Worm (Caenorhabditis elegans) whole organism, early embryonic: ENCODE data around the gene fmo-3.
A peak's percentile ranks its signal among the peaks of the same experiment; 100 is the strongest.

Source experiments
- B0310.2 ChIP-seq: sonication (generic microtip); optimal IDR thresholded peaks from 2 replicates; lab custom pipeline; 2016; ENCODE audit warnings: mild to moderate bottlenecking, missing genetic modification characterization, missing compliant biosample characterization
- F13C5.2 ChIP-seq: sonication (generic microtip); optimal IDR thresholded peaks from 2 replicates; lab custom pipeline; 2017; ENCODE audit warnings: mild to moderate bottlenecking, missing genetic modification characterization, inconsistent platforms, missing compliant biosample characterization
- aly-1 ChIP-seq: sonication (generic microtip); optimal IDR thresholded peaks from 2 replicates; lab custom pipeline; 2016; ENCODE audit warnings: missing genetic modification characterization, missing compliant biosample characterization
- ama-1 ChIP-seq: fragments of 150-350 bp; optimal IDR thresholded peaks from 2 replicates; lab custom pipeline; 2014
- ceh-13 ChIP-seq: fragments of 200-800 bp; sonication (Bioruptor generic); optimal IDR thresholded peaks from 2 replicates; lab custom pipeline; 2018; ENCODE audit warnings: mild to moderate bottlenecking, missing genetic modification characterization, missing compliant biosample characterization
- ceh-36 ChIP-seq: sonication (generic microtip); optimal IDR thresholded peaks from 2 replicates; lab custom pipeline; 2016; ENCODE audit warnings: missing genetic modification characterization, inconsistent platforms, missing compliant biosample characterization
- ets-7 ChIP-seq: sonication (generic microtip); optimal IDR thresholded peaks from 2 replicates; lab custom pipeline; 2016; ENCODE audit warnings: missing genotype, missing genetic modification characterization, missing compliant biosample characterization
- flt-1 ChIP-seq: fragments of 200-800 bp; sonication (Bioruptor generic); IDR thresholded peaks from 2 replicates; pipeline ENCODE4 v1.3.6; 2022; ENCODE audit warnings: missing genetic modification characterization, missing compliant biosample characterization
- hmbx-1 ChIP-seq: sonication (generic microtip); optimal IDR thresholded peaks from 2 replicates; lab custom pipeline; 2016; ENCODE audit warnings: mild to moderate bottlenecking, missing genetic modification characterization, missing compliant biosample characterization
- hmg-4 ChIP-seq: fragments of 200-800 bp; sonication (Bioruptor generic); optimal IDR thresholded peaks from 2 replicates; lab custom pipeline; 2018; ENCODE audit warnings: mild to moderate bottlenecking, missing genetic modification characterization, missing compliant biosample characterization
- hnd-1 ChIP-seq: sonication (generic microtip); optimal IDR thresholded peaks from 2 replicates; lab custom pipeline; 2016; ENCODE audit warnings: missing genetic modification characterization, missing compliant biosample characterization
- pes-1 ChIP-seq: fragments of 200-800 bp; sonication (Bioruptor generic); IDR thresholded peaks from 2 replicates; pipeline ENCODE4 v1.3.6; 2022; ENCODE audit warnings: missing genetic modification reagents, missing genetic modification characterization, missing compliant biosample characterization
- scrt-1 ChIP-seq: fragments of 200-800 bp; sonication (Bioruptor generic); IDR thresholded peaks from 2 replicates; pipeline ENCODE4 v1.3.6; 2022; ENCODE audit warnings: missing genetic modification characterization, missing compliant biosample characterization
- sea-1 ChIP-seq: fragments of 200-800 bp; sonication (Bioruptor generic); conservative IDR thresholded peaks from 2 replicates; pipeline ENCODE4 v1.3.6; 2022; ENCODE audit warnings: missing genetic modification characterization, missing compliant biosample characterization
- tbx-11 ChIP-seq: fragments of 200-800 bp; sonication (Bioruptor generic); IDR thresholded peaks from 2 replicates; pipeline ENCODE4 v1.3.6; 2022; ENCODE audit warnings: missing genetic modification characterization, missing compliant biosample characterization
- tbx-37 ChIP-seq: fragments of 200-800 bp; sonication (Bioruptor generic); conservative IDR thresholded peaks from 2 replicates; pipeline ENCODE4 v1.3.6; 2022; ENCODE audit warnings: missing genetic modification reagents, missing genetic modification characterization, missing compliant biosample characterization
- tra-4 ChIP-seq: sonication (generic microtip); optimal IDR thresholded peaks from 2 replicates; lab custom pipeline; 2017; ENCODE audit warnings: missing genetic modification characterization, missing compliant biosample characterization

fmo-3 gene

ce11 chrIII:10700460-10700859, 6.0 kb downstream of the fmo-3 start, which contains the start of gene Y39A1A.20:
TSS of gene Y39A1A.20 (minus strand) at chrIII:10700560.
- no peak for TF ChIP-seq hmg-4 (GFP tag; lab: Kevin White, UChicago)
- TF ChIP-seq hnd-1 (tag; lab: Kevin White, UChicago): no peak
- TF ChIP-seq F13C5.2: no peak
- TF ChIP-seq tra-4 (tag; lab: Kevin White, UChicago): no peak
- no peak for TF ChIP-seq flt-1 (GFP tag; lab: Robert Waterston, UW)
- TF ChIP-seq pes-1: no peak
- TF ChIP-seq ceh-36 (tag; lab: Kevin White, UChicago): no peak
- no peak for TF ChIP-seq scrt-1
- TF ChIP-seq tbx-37 (GFP tag; lab: Robert Waterston, UW): no peak
- no peak for TF ChIP-seq sea-1
- TF ChIP-seq B0310.2: no peak
- TF ChIP-seq ama-1 (lab: Kevin White, UChicago): no peak
- TF ChIP-seq hmbx-1: no peak
- TF ChIP-seq aly-1 (tag; lab: Kevin White, UChicago): no peak
- no peak for TF ChIP-seq tbx-11 (GFP tag; lab: Robert Waterston, UW)
- TF ChIP-seq ets-7 (tag; lab: Kevin White, UChicago): no peak
- TF ChIP-seq ceh-13 (GFP tag; lab: Kevin White, UChicago): no peak

ce11 chrIII:10702805-10703204, 8.3 kb downstream of the fmo-3 start:
- TF ChIP-seq scrt-1 (no peak), flt-1 (GFP tag; lab: Robert Waterston, UW) (no peak), hmbx-1 (no peak), hmg-4 (GFP tag; lab: Kevin White, UChicago) (no peak), B0310.2 (no peak), pes-1 (no peak), ceh-36 (tag; lab: Kevin White, UChicago) (no peak), F13C5.2 (no peak)

- TF ChIP-seq F13C5.2 (no peak), ceh-36 (tag; lab: Kevin White, UChicago) (no peak), scrt-1 (no peak)
These were observed 9.4 kb downstream of the fmo-3 start for ce11 chrIII:10703833-10704232.

ce11 chrIII:10704499-10704898, 10.0 kb downstream of the fmo-3 start:
- TF ChIP-seq hmbx-1 (no peak), tbx-37 (GFP tag; lab: Robert Waterston, UW) (no peak), aly-1 (tag; lab: Kevin White, UChicago) (no peak)

- no peak for TF ChIP-seq pes-1
- no peak for TF ChIP-seq hnd-1 (tag; lab: Kevin White, UChicago)
- no peak for TF ChIP-seq sea-1
- no peak for TF ChIP-seq tbx-11 (GFP tag; lab: Robert Waterston, UW)
- no peak for TF ChIP-seq ceh-13 (GFP tag; lab: Kevin White, UChicago)
- TF ChIP-seq ceh-36 (tag; lab: Kevin White, UChicago): no peak
- no peak for TF ChIP-seq ama-1 (lab: Kevin White, UChicago)
- TF ChIP-seq scrt-1: no peak
- no peak for TF ChIP-seq F13C5.2
- no peak for TF ChIP-seq aly-1 (tag; lab: Kevin White, UChicago)
- TF ChIP-seq flt-1 (GFP tag; lab: Robert Waterston, UW): no peak
- TF ChIP-seq B0310.2: no peak
- TF ChIP-seq tra-4 (tag; lab: Kevin White, UChicago): no peak
- TF ChIP-seq hmg-4 (GFP tag; lab: Kevin White, UChicago): no peak
- no peak for TF ChIP-seq tbx-37 (GFP tag; lab: Robert Waterston, UW)
- TF ChIP-seq hmbx-1: no peak
- no peak for TF ChIP-seq ets-7 (tag; lab: Kevin White, UChicago)
These were observed 12.0 kb downstream of the fmo-3 start for ce11 chrIII:10706481-10706880.

ce11 chrIII:10706972-10707438, 12.5 kb downstream of the fmo-3 start, which contains the start of the genes Y39A1A.21 and Y39A1A.22:
TSS of gene Y39A1A.21 (minus strand) at chrIII:10707022.
TSS of gene Y39A1A.22 (minus strand) at chrIII:10707028.
- TF ChIP-seq ceh-13 (GFP tag; lab: Kevin White, UChicago) (no peak), aly-1 (tag; lab: Kevin White, UChicago) (no peak), ets-7 (tag; lab: Kevin White, UChicago) (peak; percentile 59), hmbx-1 (no peak), flt-1 (GFP tag; lab: Robert Waterston, UW) (no peak), ama-1 (lab: Kevin White, UChicago) (no peak), ceh-36 (tag; lab: Kevin White, UChicago) (peak; percentile 53), sea-1 (peak; percentile 50; the same call in 1 of the 2 replicates), hnd-1 (tag; lab: Kevin White, UChicago) (no peak), tbx-37 (GFP tag; lab: Robert Waterston, UW) (0 out of 2 replicates have a peak, but pooled peaks have one; percentile 23), hmg-4 (GFP tag; lab: Kevin White, UChicago) (no peak), tbx-11 (GFP tag; lab: Robert Waterston, UW) (no peak), B0310.2 (no peak), scrt-1 (0 out of 2 replicates have a peak, but pooled peaks have one; percentile 69), tra-4 (tag; lab: Kevin White, UChicago) (no peak), F13C5.2 (peak; percentile 79), pes-1 (peak; percentile 58; the same call in 1 of the 2 replicates)

ce11 chrIII:10707461-10707860, 13.0 kb downstream of the fmo-3 start, which contains the start of gene mrpl-12:
TSS of gene mrpl-12 (plus strand) at chrIII:10707761.
- TF ChIP-seq ceh-36 (tag; lab: Kevin White, UChicago) (no peak), hmbx-1 (no peak), ceh-13 (GFP tag; lab: Kevin White, UChicago) (no peak), F13C5.2 (no peak), B0310.2 (no peak)

ce11 chrIII:10708484-10708883, 14.0 kb downstream of the fmo-3 start:
- no peak for TF ChIP-seq pes-1
